Fruit fly (Drosophila melanogaster): ENCODE measurements around the gene CG15210.

DNA sequence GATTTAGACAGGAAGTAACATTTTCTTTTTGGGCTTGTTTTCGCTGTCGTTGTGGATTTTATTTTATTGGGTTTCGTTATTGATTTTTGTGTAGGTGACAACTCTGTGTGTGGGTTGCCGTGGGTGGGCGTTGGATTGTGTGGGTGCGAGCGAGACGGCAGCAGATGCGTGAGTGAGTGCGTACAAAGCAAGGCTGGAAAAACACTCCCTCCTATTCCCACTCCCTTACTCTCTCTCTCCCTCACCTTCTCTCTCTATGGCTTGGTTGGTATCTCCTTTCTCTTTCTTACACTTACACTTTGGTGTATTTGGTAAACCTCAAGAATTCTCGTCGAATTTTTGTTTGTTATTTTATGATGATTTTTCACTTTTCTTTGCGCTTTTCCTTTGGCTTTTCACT, 16.9 kb upstream of the CG15210 start:
- TF ChIP-seq CG6854 (GFP tag; optimal IDR thresholded peaks at IDR 0.05), result no peak
- no peak for TF ChIP-seq fd59A (GFP tag; optimal IDR thresholded peaks at IDR 0.05)
- no peak for TF ChIP-seq cyc (GFP tag; optimal IDR thresholded peaks at IDR 0.05)
- TF ChIP-seq Eip78C (GFP tag), result no peak
- no peak for TF ChIP-seq Blimp-1 (GFP tag; optimal IDR thresholded peaks at IDR 0.05)
- no peak for TF ChIP-seq CG31627 (GFP tag; optimal IDR thresholded peaks at IDR 0.05)
- TF ChIP-seq Lpt (GFP tag; optimal IDR thresholded peaks at IDR 0.05), result no peak
